Worm (Caenorhabditis elegans): ENCODE results near the gene C17F4.11.

Gene C17F4.11

DNA sequence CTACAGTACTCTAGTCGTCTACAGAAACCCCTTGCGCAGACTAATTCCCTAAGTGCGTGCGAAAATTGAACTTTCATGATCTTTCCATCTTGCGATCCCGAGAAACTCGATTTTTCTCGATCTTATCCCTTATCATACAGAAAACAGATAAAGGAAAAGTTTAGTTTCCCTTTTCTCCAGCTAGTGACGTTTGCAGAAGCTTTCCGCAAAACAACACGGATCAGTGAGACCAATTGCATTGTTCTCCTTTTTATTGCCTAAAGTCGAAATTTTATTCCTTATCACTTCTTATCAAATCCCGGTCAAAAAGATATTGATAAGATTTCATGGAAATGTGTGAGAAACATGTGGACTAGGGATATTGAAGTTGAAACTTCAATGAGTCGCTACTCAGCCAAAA is 4.6 kb downstream of the C17F4.11 start:
- no peak for TF ChIP-seq ets-4 (tag; optimal IDR thresholded peaks at IDR 0.05)
- TF ChIP-seq pha-2 (tag; optimal IDR thresholded peaks at IDR 0.05) = no peak
- TF ChIP-seq C38D4.7 (GFP tag; optimal IDR thresholded peaks at IDR 0.05) = no peak
- TF ChIP-seq hlh-15 (tag; optimal IDR thresholded peaks at IDR 0.05) = no peak
- TF ChIP-seq ref-2 (tag; optimal IDR thresholded peaks at IDR 0.05) = no peak
- TF ChIP-seq sox-2 (GFP tag; IDR thresholded peaks at IDR 0.05) = no peak
- no peak for TF ChIP-seq ceh-45 (GFP tag; IDR thresholded peaks at IDR 0.05)
- TF ChIP-seq ceh-14 (tag; optimal IDR thresholded peaks at IDR 0.05) = no peak
- TF ChIP-seq nhr-11 (tag; optimal IDR thresholded peaks at IDR 0.05) = no peak
- no peak for TF ChIP-seq pqm-1 (tag; optimal IDR thresholded peaks at IDR 0.05)
- no peak for TF ChIP-seq F13H6.1 (tag; optimal IDR thresholded peaks at IDR 0.05)
- no peak for TF ChIP-seq ceh-31 (tag; optimal IDR thresholded peaks at IDR 0.05)
- TF ChIP-seq pha-4 (tag; optimal IDR thresholded peaks at IDR 0.05) = no peak
- TF ChIP-seq hlh-8 (tag; optimal IDR thresholded peaks at IDR 0.05) = no peak

DNA sequence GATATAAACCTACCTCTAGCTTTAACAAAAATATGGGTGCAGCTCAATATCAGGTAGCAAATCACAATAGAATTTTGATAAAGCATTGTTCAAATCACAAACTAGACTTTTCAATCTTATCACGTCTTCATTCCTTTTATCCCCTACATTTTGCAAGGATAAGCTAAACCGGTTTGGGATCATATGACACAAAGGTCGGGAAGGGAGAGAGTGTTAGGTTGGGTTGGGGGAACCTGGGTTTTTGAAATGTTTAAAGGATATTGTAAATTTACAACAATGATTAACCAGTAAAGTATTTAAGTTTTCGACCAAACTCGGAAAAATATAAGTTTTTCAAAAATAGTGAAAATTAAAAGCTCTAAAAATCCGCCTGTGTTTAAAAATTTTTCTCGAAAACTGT is 6.8 kb downstream of the C17F4.11 start, which contains the start of gene C17F4.12:
C17F4.12 (minus strand) TSS at position 101 of the 400 bp plus-strand sequence.
- TF ChIP-seq ztf-16 (tag; optimal IDR thresholded peaks at IDR 0.05) (no peak), C08G9.2 (tag; optimal IDR thresholded peaks at IDR 0.05) (no peak), pha-4 (tag; optimal IDR thresholded peaks at IDR 0.05) (no peak), rnt-1 (tag; optimal IDR thresholded peaks at IDR 0.05) (no peak), ceh-6 (GFP tag; optimal IDR thresholded peaks at IDR 0.05) (no peak), dve-1 (tag; optimal IDR thresholded peaks at IDR 0.05) (no peak), Y22D7AL.16 (tag; optimal IDR thresholded peaks at IDR 0.05) (no peak), pqm-1 (tag; optimal IDR thresholded peaks at IDR 0.05) (no peak), zip-5 (tag; optimal IDR thresholded peaks at IDR 0.05) (no peak), ceh-34 (tag; optimal IDR thresholded peaks at IDR 0.05) (no peak), ceh-14 (tag; optimal IDR thresholded peaks at IDR 0.05) (no peak), ttx-3 (tag; optimal IDR thresholded peaks at IDR 0.05) (no peak), lin-11 (tag; optimal IDR thresholded peaks at IDR 0.05) (no peak), ama-1 (optimal IDR thresholded peaks at IDR 0.05) (no peak)

DNA sequence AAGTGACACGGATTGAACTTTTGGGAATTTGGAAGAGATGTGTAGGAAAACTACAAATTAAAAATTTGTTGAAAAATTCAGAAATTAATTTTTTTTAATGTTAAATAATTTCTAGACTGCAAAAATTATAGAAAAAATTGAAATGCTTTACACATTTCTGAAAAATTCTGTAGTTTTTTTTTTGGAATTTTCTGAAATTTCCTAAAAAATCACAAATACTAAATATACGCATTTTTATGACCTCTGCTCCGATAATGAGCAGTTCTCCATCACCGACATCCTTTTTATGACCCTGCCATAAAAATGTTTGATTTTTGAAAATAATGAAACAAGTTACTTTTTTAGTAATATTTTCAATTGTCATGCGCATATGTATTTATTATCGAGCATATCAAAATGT is 7.5 kb downstream of the C17F4.11 start:
- TF ChIP-seq sdc-2 (tag; optimal IDR thresholded peaks at IDR 0.05) = no peak
- no peak for TF ChIP-seq tbx-2 (tag; optimal IDR thresholded peaks at IDR 0.05)
- no peak for TF ChIP-seq hlh-6 (tag; optimal IDR thresholded peaks at IDR 0.05)
- no peak for TF ChIP-seq ets-4 (tag; optimal IDR thresholded peaks at IDR 0.05)

DNA sequence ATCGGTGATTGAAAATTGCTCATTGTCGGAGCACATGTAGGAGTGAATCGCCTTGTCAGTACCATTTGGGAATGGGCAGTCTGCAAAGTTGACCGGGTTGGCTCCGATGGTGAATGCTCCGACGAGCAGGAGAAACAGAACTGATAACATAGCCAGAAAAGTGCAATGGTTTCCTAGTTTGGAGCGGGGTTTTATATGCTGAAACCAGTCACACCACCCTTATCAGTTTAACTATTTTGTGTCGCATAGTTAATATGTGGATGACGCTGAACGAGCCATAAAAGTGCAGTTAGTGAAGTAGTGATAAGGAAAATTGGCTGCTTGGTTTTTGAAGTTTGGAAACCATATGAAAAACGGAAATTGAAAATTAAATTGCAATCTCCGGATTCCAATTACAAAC is 8.6 kb downstream of the C17F4.11 start, which contains the start of gene C17F4.7:
C17F4.7 (minus strand) TSS at position 180 of the 400 bp plus-strand sequence.
- TF ChIP-seq K02D7.2 (tag; optimal IDR thresholded peaks at IDR 0.05) (no peak), ceh-48 (tag; optimal IDR thresholded peaks at IDR 0.05) (no peak), lin-11 (tag; optimal IDR thresholded peaks at IDR 0.05) (no peak), unc-55 (GFP tag; optimal IDR thresholded peaks at IDR 0.05) (no peak), ceh-6 (GFP tag; optimal IDR thresholded peaks at IDR 0.05) (no peak), ama-1 (optimal IDR thresholded peaks at IDR 0.05) (no peak), K09A11.1 (tag; optimal IDR thresholded peaks at IDR 0.05; ENCODE audit: insufficient read depth) (no peak), pag-3 (tag; optimal IDR thresholded peaks at IDR 0.05; ENCODE audit: borderline replicate concordance) (no peak), ahr-1 (tag; optimal IDR thresholded peaks at IDR 0.05) (no peak), ets-4 (tag; optimal IDR thresholded peaks at IDR 0.05) (no peak), lim-6 (tag; optimal IDR thresholded peaks at IDR 0.05) (no peak), unc-3 (GFP tag; conservative IDR thresholded peaks at IDR 0.05) (no peak), unc-3 (tag; optimal IDR thresholded peaks at IDR 0.05) (no peak)

DNA sequence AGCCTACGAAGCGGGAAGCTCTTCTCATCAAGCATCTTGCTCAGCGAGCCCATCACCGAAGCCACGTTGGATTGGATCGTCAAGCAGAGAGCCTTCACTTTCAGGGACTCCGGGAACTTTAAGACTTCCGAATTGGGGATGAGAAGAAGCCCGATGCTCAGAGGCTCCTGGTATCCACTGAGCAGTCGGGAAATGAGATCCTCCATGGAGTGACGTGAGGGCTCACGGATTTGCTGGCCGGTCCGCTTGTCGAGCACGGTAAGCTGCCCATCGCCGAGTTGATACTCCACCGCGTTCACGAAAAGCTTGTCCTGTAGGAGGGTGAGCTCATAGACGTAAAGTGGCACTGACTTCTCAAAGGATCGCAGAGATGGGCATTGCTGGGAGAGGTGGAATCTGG is 10.3 kb downstream of the C17F4.11 start:
- TF ChIP-seq ceh-31 (tag; optimal IDR thresholded peaks at IDR 0.05) = no peak
- TF ChIP-seq che-1 (tag; optimal IDR thresholded peaks at IDR 0.05) = no peak
- TF ChIP-seq unc-42 (tag; optimal IDR thresholded peaks at IDR 0.05) = no peak
- TF ChIP-seq ceh-6 (GFP tag; optimal IDR thresholded peaks at IDR 0.05) = no peak
- TF ChIP-seq ceh-22 (tag; optimal IDR thresholded peaks at IDR 0.05) = no peak
- no peak for TF ChIP-seq nhr-11 (tag; optimal IDR thresholded peaks at IDR 0.05)

Data from whole organism, late embryonic.